Worm (Caenorhabditis elegans): ENCODE data around the gene chs-2.

The chs-2 gene

DNA sequence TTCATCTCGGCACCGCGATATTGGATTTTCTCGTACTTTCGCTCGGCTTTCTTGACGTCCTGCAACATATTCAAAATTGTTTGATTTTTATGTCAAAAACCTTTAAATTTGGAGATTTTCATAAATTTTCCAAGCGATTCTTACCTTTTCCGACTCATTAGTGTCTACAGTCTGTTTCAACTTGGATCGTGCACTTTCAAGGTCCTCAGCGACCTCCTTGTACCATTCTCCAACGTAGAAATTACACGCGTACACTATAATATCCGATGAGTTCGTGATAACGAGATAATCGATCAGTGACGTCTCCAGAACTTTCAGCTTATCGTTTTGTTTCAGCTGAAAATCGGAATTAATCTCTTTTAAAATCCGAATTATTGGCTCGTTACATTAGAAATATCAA, 51.0 kb downstream of the chs-2 start:
- TF ChIP-seq fkh-4 (tag; optimal IDR thresholded peaks at IDR 0.05; ENCODE audit: borderline replicate concordance) (no peak), irx-1 (tag; optimal IDR thresholded peaks at IDR 0.05) (no peak), fkh-10 (GFP tag; optimal IDR thresholded peaks at IDR 0.05) (no peak), lin-35 (GFP tag; optimal IDR thresholded peaks at IDR 0.05) (no peak), egl-27 (tag; optimal IDR thresholded peaks at IDR 0.05) (no peak), ets-5 (GFP tag; IDR thresholded peaks at IDR 0.05) (no peak), nhr-84 (tag; optimal IDR thresholded peaks at IDR 0.05) (no peak), ceh-8 (GFP tag; optimal IDR thresholded peaks at IDR 0.05) (no peak), nhr-19 (GFP tag; conservative IDR thresholded peaks at IDR 0.05) (no peak), snu-23 (GFP tag; optimal IDR thresholded peaks at IDR 0.05) (no peak), C16A3.4 (tag; optimal IDR thresholded peaks at IDR 0.05) (no peak), efl-1 (optimal IDR thresholded peaks at IDR 0.05) (no peak), efl-1 (GFP tag; optimal IDR thresholded peaks at IDR 0.05 in 1 of 2) (no peak), isw-1 (GFP tag; IDR thresholded peaks at IDR 0.05) (no peak), swsn-7 (tag; optimal IDR thresholded peaks at IDR 0.05) (no peak)

DNA sequence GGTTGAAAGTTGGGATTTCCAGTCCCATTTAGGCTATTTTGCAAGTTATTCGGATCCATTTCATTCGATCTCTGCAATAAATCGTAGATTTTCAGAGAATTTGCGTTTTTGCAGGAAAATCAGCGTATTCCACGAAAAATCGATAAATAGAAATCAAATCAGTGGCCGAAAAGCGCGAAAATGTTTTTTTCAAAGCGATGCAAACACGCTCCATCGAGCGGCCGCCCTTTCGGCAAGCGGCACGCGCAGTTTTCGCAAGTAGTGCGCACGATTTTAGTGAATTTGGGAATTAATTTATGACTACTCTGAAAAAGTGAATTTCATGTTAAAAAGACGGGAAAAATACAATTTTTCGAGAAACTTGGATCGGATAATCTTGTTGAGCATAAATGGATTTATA, 58.3 kb downstream of the chs-2 start:
- peak; percentile 50 for TF ChIP-seq aha-1 (tag; optimal IDR thresholded peaks at IDR 0.05)
- TF ChIP-seq pax-3 (tag; optimal IDR thresholded peaks at IDR 0.05): peak; percentile 91
- peak; percentile 96 for TF ChIP-seq dsc-1 (tag; optimal IDR thresholded peaks at IDR 0.05)
- no peak for TF ChIP-seq unc-30 (tag; optimal IDR thresholded peaks at IDR 0.05)
- peak; percentile 62 for TF ChIP-seq zag-1 (tag; optimal IDR thresholded peaks at IDR 0.05)
- TF ChIP-seq F16B12.6 (tag; optimal IDR thresholded peaks at IDR 0.05): peak; percentile 74
- peak; percentile 88 for TF ChIP-seq C04F5.9 (tag; optimal IDR thresholded peaks at IDR 0.05)
- peak; percentile 90 for TF ChIP-seq mab-9 (GFP tag; IDR thresholded peaks at IDR 0.05)
- peak; percentile 90 for TF ChIP-seq jun-1 (tag; optimal IDR thresholded peaks at IDR 0.05)
- TF ChIP-seq nhr-76 (tag; optimal IDR thresholded peaks at IDR 0.05): peak; percentile 58
- no peak for TF ChIP-seq sptf-1 (tag; optimal IDR thresholded peaks at IDR 0.05)
- TF ChIP-seq nhr-84 (tag; optimal IDR thresholded peaks at IDR 0.05): no peak
- TF ChIP-seq aly-2 (tag; optimal IDR thresholded peaks at IDR 0.05): peak; percentile 69
- peak; percentile 96 for TF ChIP-seq xbp-1 (tag; optimal IDR thresholded peaks at IDR 0.05)
- peak; percentile 85 for TF ChIP-seq nhr-11 (tag; optimal IDR thresholded peaks at IDR 0.05)
- peak in 5 of 6 experiments; percentile 39 to 94 (median 62) for TF ChIP-seq elt-3 (tag; optimal IDR thresholded peaks at IDR 0.05)
- TF ChIP-seq fkh-8 (tag; optimal IDR thresholded peaks at IDR 0.05): peak; percentile 95
- TF ChIP-seq lsy-2 (tag; optimal IDR thresholded peaks at IDR 0.05): peak; percentile 95 to 96
- TF ChIP-seq ztf-11 (tag; optimal IDR thresholded peaks at IDR 0.05): peak; percentile 48 to 93
- TF ChIP-seq skn-1 (tag; optimal IDR thresholded peaks at IDR 0.05): peak; percentile 93
- TF ChIP-seq nhr-12 (tag; optimal IDR thresholded peaks at IDR 0.05): no peak
- peak; percentile 97 for TF ChIP-seq unc-130 (tag; optimal IDR thresholded peaks at IDR 0.05)
- TF ChIP-seq egl-27 (tag; optimal IDR thresholded peaks at IDR 0.05): peak; percentile 60 to 69
- peak; percentile 75 for TF ChIP-seq blmp-1 (tag; optimal IDR thresholded peaks at IDR 0.05)
- peak; percentile 94 for TF ChIP-seq pqm-1 (tag; optimal IDR thresholded peaks at IDR 0.05)
- no peak for TF ChIP-seq tlp-1 (tag; optimal IDR thresholded peaks at IDR 0.05)
- peak in 1 of 2 experiments; percentile 86 for TF ChIP-seq mdl-1 (tag; optimal IDR thresholded peaks at IDR 0.05)
- peak; percentile 74 for TF ChIP-seq ceh-90 (tag; optimal IDR thresholded peaks at IDR 0.05)
- TF ChIP-seq lin-15B (tag; optimal IDR thresholded peaks at IDR 0.05): peak; percentile 99
- peak; percentile 93 for TF ChIP-seq nhr-77 (tag; optimal IDR thresholded peaks at IDR 0.05)
- no peak for TF ChIP-seq alr-1 (tag; optimal IDR thresholded peaks at IDR 0.05; ENCODE audit: borderline replicate concordance)
- peak; percentile 79 for TF ChIP-seq elt-2 (tag; optimal IDR thresholded peaks at IDR 0.05)
- TF ChIP-seq isw-1 (GFP tag; IDR thresholded peaks at IDR 0.05): peak; percentile 96
- peak; percentile 87 for TF ChIP-seq zip-4 (GFP tag; optimal IDR thresholded peaks at IDR 0.05)
- peak; percentile 64 for TF ChIP-seq C34B4.2 (tag; optimal IDR thresholded peaks at IDR 0.05)
- TF ChIP-seq ceh-82 (tag; optimal IDR thresholded peaks at IDR 0.05): peak; percentile 95 to 98 (median 96)
- peak; percentile 94 for TF ChIP-seq irx-1 (tag; optimal IDR thresholded peaks at IDR 0.05)
- TF ChIP-seq egl-13 (tag; optimal IDR thresholded peaks at IDR 0.05): peak; percentile 86
- no peak for TF ChIP-seq hlh-4 (tag; optimal IDR thresholded peaks at IDR 0.05)
- peak; percentile 95 for TF ChIP-seq fkh-10 (GFP tag; optimal IDR thresholded peaks at IDR 0.05)
- TF ChIP-seq lin-14 (GFP tag; optimal IDR thresholded peaks at IDR 0.05): peak; percentile 96
- no peak for TF ChIP-seq unc-62 (GFP tag; optimal IDR thresholded peaks at IDR 0.05)

All from whole organism, L1 larva.